Worm (Caenorhabditis elegans): ENCODE data around the gene W08F4.12.

- TF ChIP-seq nhr-28 (tag; optimal IDR thresholded peaks at IDR 0.05) (no peak), lin-13 (GFP tag; optimal IDR thresholded peaks at IDR 0.05) (peak; percentile 38), unc-130 (tag; optimal IDR thresholded peaks at IDR 0.05) (no peak), lir-3 (tag; optimal IDR thresholded peaks at IDR 0.05; ENCODE audit: poor library complexity) (peak; percentile 31), fkh-10 (GFP tag; optimal IDR thresholded peaks at IDR 0.05) (no peak), vab-15 (tag; optimal IDR thresholded peaks at IDR 0.05) (no peak), Y116A8C.19 (tag; optimal IDR thresholded peaks at IDR 0.05; ENCODE audit: borderline replicate concordance) (no peak), ceh-82 (tag; optimal IDR thresholded peaks at IDR 0.05) (peak in 2 of 3 experiments; percentile 4 to 36)
These were observed 17.1 kb upstream of the W08F4.12 start for ce11 chrII:601305-601704.
